Worm (Caenorhabditis elegans) whole organism, young adult: ENCODE data around the gene cth-2.
"Not testable (repeated sequence)": the region's sequence is repeated elsewhere in the genome, so short reads cannot be mapped to it uniquely, and the experiment has no call there.

ENCODE experiments used
- B0019.2 ChIP-seq: fragments of 200-800 bp; sonication (Bioruptor generic); conservative IDR thresholded peaks from 2 replicates; pipeline ENCODE4 v1.3.6; 2022; ENCODE audit warnings: missing genetic modification reagents, missing genetic modification characterization, missing compliant biosample characterization
- K11D2.4 ChIP-seq: fragments of 200-800 bp; sonication (Bioruptor generic); IDR thresholded peaks from 2 replicates; pipeline ENCODE4 v1.3.6; 2022; ENCODE audit warnings: missing genetic modification reagents, missing genetic modification characterization, missing compliant biosample characterization
- ceh-91 ChIP-seq: fragments of 200-800 bp; sonication (Bioruptor generic); IDR thresholded peaks from 2 replicates; pipeline ENCODE4 v1.3.6; 2022; ENCODE audit warnings: missing genetic modification reagents, missing genetic modification characterization, missing compliant biosample characterization
- lin-35 ChIP-seq, 3 experiments: fragments of 150-350 bp in 2 of 3; sonication (generic microtip) in 1 of 3; optimal IDR thresholded peaks; 2 replicates each; lab custom pipeline; 2014 to 2018; ENCODE audit warnings: missing biosample characterization in 3 of 3, missing genetic modification characterization in 3 of 3, missing genetic modification reagents in 3 of 3
- nhr-90 ChIP-seq: sonication (generic microtip); optimal IDR thresholded peaks from 2 replicates; lab custom pipeline; 2016; ENCODE audit warnings: missing genotype, mild to moderate bottlenecking, missing genetic modification characterization, missing compliant biosample characterization
- pbrm-1 ChIP-seq: fragments of 200-800 bp; sonication (Bioruptor generic); IDR thresholded peaks from 2 replicates; pipeline ENCODE4 v1.3.6; 2022; ENCODE audit warnings: missing genetic modification reagents, missing genetic modification characterization, missing compliant biosample characterization
- rpc-1 ChIP-seq, 2 experiments: fragments of 150-350 bp in 1 of 2; sonication (generic microtip) in 1 of 2; optimal IDR thresholded peaks; 2 replicates each; lab custom pipeline; 2014 to 2018; ENCODE audit warnings: missing biosample characterization in 1 of 2, missing genetic modification characterization in 1 of 2, missing genetic modification reagents in 1 of 2, missing genotype in 1 of 2
- ztf-25 ChIP-seq: fragments of 200-800 bp; sonication (Bioruptor generic); IDR thresholded peaks from 2 replicates; pipeline ENCODE4 v1.3.6; 2022; ENCODE audit warnings: missing genetic modification reagents, missing genetic modification characterization, missing compliant biosample characterization

DNA sequence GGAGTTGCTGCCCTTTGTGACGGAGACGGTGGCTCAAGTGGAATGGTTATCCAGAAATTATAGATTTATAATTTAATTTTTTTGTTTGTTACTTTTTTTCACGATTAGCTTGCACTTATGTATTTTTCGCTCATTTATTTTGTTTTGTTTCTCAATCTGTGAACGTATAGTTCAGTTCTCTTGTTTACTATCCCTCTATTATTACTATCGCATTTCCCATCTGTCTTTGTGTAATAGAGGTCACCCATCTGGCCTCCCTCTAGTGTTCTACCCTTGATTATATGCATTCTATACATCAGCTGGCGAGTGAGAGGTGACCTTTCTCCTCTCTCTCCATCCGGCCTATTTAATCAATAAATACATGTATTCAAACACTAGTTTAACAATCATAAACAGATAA lies 26.3 kb upstream of the cth-2 start, which contains the start of the genes T02G5.14 and T02G5.15:
- not testable (repeated sequence) for TF ChIP-seq ztf-25 (GFP tag; lab: Robert Waterston, UW); B0019.2 (GFP tag; lab: Robert Waterston, UW); lin-35 (GFP tag; optimal IDR thresholded peaks at IDR 0.05; lab: Kevin White, UChicago); pbrm-1 (GFP tag; lab: Robert Waterston, UW); ceh-91 (GFP tag; lab: Robert Waterston, UW); nhr-90; K11D2.4 (GFP tag; lab: Robert Waterston, UW); rpc-1 (optimal IDR thresholded peaks at IDR 0.05; lab: Kevin White, UChicago); rpc-1 (tag; optimal IDR thresholded peaks at IDR 0.05; lab: Kevin White, UChicago)
